Worm (Caenorhabditis elegans): Measurements from ENCODE around the gene sur-7.

DNA sequence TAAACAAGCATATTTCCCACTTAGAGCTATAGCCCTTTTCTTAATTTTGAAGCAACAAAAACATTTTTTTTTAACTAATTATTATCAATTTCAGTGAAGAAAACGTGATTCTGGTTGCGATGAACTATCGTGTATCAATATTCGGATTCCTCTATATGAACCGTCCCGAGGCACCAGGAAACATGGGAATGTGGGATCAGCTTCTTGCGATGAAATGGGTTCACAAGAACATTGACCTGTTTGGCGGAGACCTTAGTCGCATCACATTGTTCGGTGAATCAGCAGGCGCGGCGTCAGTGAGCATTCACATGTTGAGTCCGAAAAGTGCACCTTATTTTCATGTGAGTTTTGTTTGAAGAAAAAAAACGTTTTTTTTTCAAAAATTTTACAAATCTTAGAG, 7.4 kb upstream of the sur-7 start:
- no peak for TF ChIP-seq dao-5 (tag; optimal IDR thresholded peaks at IDR 0.05)
- TF ChIP-seq him-1 (tag; optimal IDR thresholded peaks at IDR 0.05): no peak

Data from whole organism, L4/young adult.